Worm (Caenorhabditis elegans): Measurements from ENCODE around the gene twk-20.

Gene twk-20

DNA sequence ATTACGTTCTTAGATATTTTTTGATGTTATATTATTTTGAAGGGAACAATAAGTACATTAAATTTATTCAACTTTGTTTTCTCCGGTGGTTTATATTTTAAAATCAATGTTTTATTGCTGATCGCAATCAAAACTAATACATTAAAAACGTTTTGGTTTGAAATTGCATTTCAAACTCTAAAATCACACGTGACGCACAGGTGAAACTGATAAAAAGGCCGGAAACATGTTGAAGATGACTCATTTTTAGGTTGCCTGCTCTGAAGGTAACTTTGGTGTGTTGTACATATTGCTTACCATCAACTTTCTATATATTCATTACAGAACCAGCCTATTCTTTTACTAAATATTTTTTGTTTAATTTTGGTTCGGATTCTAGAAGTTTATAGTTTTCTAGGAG lies 46.0 kb downstream of the twk-20 start:
- TF ChIP-seq blmp-1 (tag; optimal IDR thresholded peaks at IDR 0.05) (no peak), cnd-1 (tag; optimal IDR thresholded peaks at IDR 0.05) (no peak), elt-1 (tag; optimal IDR thresholded peaks at IDR 0.05; ENCODE audit: borderline replicate concordance, insufficient read depth) (no peak), ceh-83 (GFP tag; optimal IDR thresholded peaks at IDR 0.05) (no peak), zip-8 (tag; optimal IDR thresholded peaks at IDR 0.05) (no peak), drap-1 (GFP tag; optimal IDR thresholded peaks at IDR 0.05) (no peak), bed-3 (GFP tag; optimal IDR thresholded peaks at IDR 0.05) (no peak), unc-39 (tag; optimal IDR thresholded peaks at IDR 0.05) (no peak), sptf-1 (tag; optimal IDR thresholded peaks at IDR 0.05) (no peak), pha-4 (tag; optimal IDR thresholded peaks at IDR 0.05) (no peak), ztf-11 (tag; optimal IDR thresholded peaks at IDR 0.05) (no peak), flh-1 (GFP tag; optimal IDR thresholded peaks at IDR 0.05) (no peak), snpc-4 (tag; optimal IDR thresholded peaks at IDR 0.05) (no peak), M03D4.4 (tag; optimal IDR thresholded peaks at IDR 0.05) (no peak)

DNA sequence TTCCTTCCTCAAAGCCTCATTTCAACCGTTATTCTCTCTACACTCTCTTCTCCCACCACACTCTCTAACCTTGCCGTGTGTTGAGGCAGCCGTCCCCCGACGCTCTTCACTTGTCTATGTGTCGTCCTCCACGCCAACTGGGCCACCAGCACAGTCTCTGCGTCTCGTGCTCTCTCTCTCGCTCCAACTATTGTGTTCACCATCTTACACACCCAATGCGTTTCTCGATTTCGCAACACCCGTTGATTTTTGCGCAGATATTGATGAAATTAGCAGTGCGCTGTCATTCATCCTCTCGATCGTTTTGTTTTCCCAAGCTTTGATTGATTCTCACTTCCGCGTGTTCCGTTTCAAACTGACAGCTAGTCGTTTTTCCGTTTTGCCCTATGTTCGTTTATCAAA lies 47.4 kb downstream of the twk-20 start:
- TF ChIP-seq nhr-12 (tag; optimal IDR thresholded peaks at IDR 0.05) (no peak), nhr-2 (tag; optimal IDR thresholded peaks at IDR 0.05) (no peak), ceh-39 (tag; optimal IDR thresholded peaks at IDR 0.05) (no peak), drap-1 (GFP tag; optimal IDR thresholded peaks at IDR 0.05) (peak; percentile 12), lin-13 (tag; optimal IDR thresholded peaks at IDR 0.05) (peak; percentile 28), blmp-1 (tag; optimal IDR thresholded peaks at IDR 0.05) (no peak), ces-1 (GFP tag; optimal IDR thresholded peaks at IDR 0.05) (peak; percentile 81), mep-1 (tag; optimal IDR thresholded peaks at IDR 0.05) (no peak), unc-39 (tag; optimal IDR thresholded peaks at IDR 0.05) (no peak), tbx-8 (GFP tag; optimal IDR thresholded peaks at IDR 0.05) (no peak), bed-3 (GFP tag; optimal IDR thresholded peaks at IDR 0.05) (no peak), sem-2 (GFP tag; optimal IDR thresholded peaks at IDR 0.05) (no peak), flh-1 (GFP tag; optimal IDR thresholded peaks at IDR 0.05) (no peak), sptf-1 (tag; optimal IDR thresholded peaks at IDR 0.05) (peak; percentile 25), elt-1 (tag; optimal IDR thresholded peaks at IDR 0.05; ENCODE audit: borderline replicate concordance, insufficient read depth) (no peak), unc-120 (tag; optimal IDR thresholded peaks at IDR 0.05; ENCODE audit: poor library complexity, severe bottlenecking) (peak; percentile 72), ham-2 (GFP tag; optimal IDR thresholded peaks at IDR 0.05) (peak; percentile 41), lsy-2 (tag; optimal IDR thresholded peaks at IDR 0.05) (peak; percentile 18), pha-4 (tag; optimal IDR thresholded peaks at IDR 0.05) (no peak), mls-2 (tag; optimal IDR thresholded peaks at IDR 0.05) (no peak), mab-5 (tag; optimal IDR thresholded peaks at IDR 0.05) (no peak), cnd-1 (tag; optimal IDR thresholded peaks at IDR 0.05) (no peak), zip-8 (tag; optimal IDR thresholded peaks at IDR 0.05) (no peak), hlh-1 (tag; optimal IDR thresholded peaks at IDR 0.05) (peak; percentile 90), nhr-28 (tag; optimal IDR thresholded peaks at IDR 0.05) (no peak), ceh-83 (GFP tag; optimal IDR thresholded peaks at IDR 0.05) (no peak), lin-32 (GFP tag; optimal IDR thresholded peaks at IDR 0.05) (peak; percentile 11), M03D4.4 (tag; optimal IDR thresholded peaks at IDR 0.05) (no peak), unc-62 (GFP tag; optimal IDR thresholded peaks at IDR 0.05) (peak; percentile 91), nhr-237 (tag; optimal IDR thresholded peaks at IDR 0.05) (peak; percentile 8), snpc-4 (tag; optimal IDR thresholded peaks at IDR 0.05) (no peak), ztf-11 (tag; optimal IDR thresholded peaks at IDR 0.05) (peak; percentile 49), nhr-76 (tag; optimal IDR thresholded peaks at IDR 0.05) (peak; percentile 30), ceh-43 (GFP tag; optimal IDR thresholded peaks at IDR 0.05) (no peak), elt-3 (tag; optimal IDR thresholded peaks at IDR 0.05) (no peak)

DNA sequence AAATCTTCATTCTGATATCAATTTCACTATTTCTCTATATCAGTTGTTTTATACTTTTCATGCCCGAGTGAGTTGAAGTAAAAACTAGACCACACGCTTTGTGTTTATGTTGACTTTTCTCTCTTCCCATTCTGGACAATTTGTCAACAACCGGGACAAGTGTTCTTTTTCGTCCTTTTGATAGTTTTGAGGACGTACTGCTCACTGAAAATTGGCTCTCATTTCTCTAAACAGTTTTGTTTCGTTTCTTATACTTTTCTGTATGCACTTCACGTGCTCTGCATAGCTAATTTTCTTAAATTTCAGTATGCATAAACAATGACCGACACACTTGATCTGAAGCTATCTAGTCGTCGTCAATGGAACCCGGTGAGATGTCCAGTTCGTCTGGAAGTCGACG lies 48.0 kb downstream of the twk-20 start, which contains the start of gene adm-2:
TSS of gene adm-2 (plus strand) at position 301 of the 400 bp plus-strand sequence.
- TF ChIP-seq bed-3 (GFP tag; optimal IDR thresholded peaks at IDR 0.05): no peak
- no peak for TF ChIP-seq nhr-12 (tag; optimal IDR thresholded peaks at IDR 0.05)
- TF ChIP-seq ces-1 (GFP tag; optimal IDR thresholded peaks at IDR 0.05): no peak
- TF ChIP-seq nhr-2 (tag; optimal IDR thresholded peaks at IDR 0.05): no peak
- TF ChIP-seq ceh-83 (GFP tag; optimal IDR thresholded peaks at IDR 0.05): no peak
- TF ChIP-seq nhr-28 (tag; optimal IDR thresholded peaks at IDR 0.05): no peak
- no peak for TF ChIP-seq nhr-237 (tag; optimal IDR thresholded peaks at IDR 0.05)
- no peak for TF ChIP-seq snpc-4 (tag; optimal IDR thresholded peaks at IDR 0.05)
- TF ChIP-seq drap-1 (GFP tag; optimal IDR thresholded peaks at IDR 0.05): no peak
- TF ChIP-seq hlh-1 (tag; optimal IDR thresholded peaks at IDR 0.05): no peak
- no peak for TF ChIP-seq sptf-1 (tag; optimal IDR thresholded peaks at IDR 0.05)
- TF ChIP-seq lin-32 (GFP tag; optimal IDR thresholded peaks at IDR 0.05): no peak
